Fruit fly (Drosophila melanogaster): ENCODE data around the gene IntS10.

The IntS10 gene

dm6 chr3L:3806330-3806729 lies at the start of gene IntS10, which contains the start of the genes CG32264 and ntc:
Gene IntS10, plus strand, starts transcription at chr3L:3806710.
Gene CG32264, minus strand, starts transcription at chr3L:3806459.
Gene ntc, minus strand, starts transcription at chr3L:3806459.
- TF ChIP-seq Sox14 (GFP tag; optimal IDR thresholded peaks at IDR 0.05) (peak; percentile 82), cyc (GFP tag; optimal IDR thresholded peaks at IDR 0.05) (peak; percentile 46), CG6808 (GFP tag; optimal IDR thresholded peaks at IDR 0.05) (no peak), Ets96B (tag; optimal IDR thresholded peaks at IDR 0.05) (peak; percentile 42), CG31627 (GFP tag; optimal IDR thresholded peaks at IDR 0.05) (peak; percentile 72), CG15336 (GFP tag; IDR thresholded peaks at IDR 0.05) (no peak), pdm3 (GFP tag; optimal IDR thresholded peaks at IDR 0.05) (no peak), fd59A (GFP tag; optimal IDR thresholded peaks at IDR 0.05) (no peak), CG32006 (GFP tag; optimal IDR thresholded peaks at IDR 0.05) (no peak), Eip75B (GFP tag; optimal IDR thresholded peaks at IDR 0.05) (no peak), CG9139 (GFP tag; optimal IDR thresholded peaks at IDR 0.05) (no peak), CG34406 (GFP tag; optimal IDR thresholded peaks at IDR 0.05) (peak; percentile 41), CG6163 (GFP tag; IDR thresholded peaks at IDR 0.05) (no peak), Hr4 (GFP tag; optimal IDR thresholded peaks at IDR 0.05) (peak; percentile 75), CG8119 (GFP tag; IDR thresholded peaks at IDR 0.05) (no peak), CG6276 (GFP tag; optimal IDR thresholded peaks at IDR 0.05) (no peak), acj6 (GFP tag; optimal IDR thresholded peaks at IDR 0.05) (peak; percentile 69), CG3032 (tag; optimal IDR thresholded peaks at IDR 0.05) (peak; percentile 52), CG10631 (GFP tag; optimal IDR thresholded peaks at IDR 0.05) (peak; percentile 73), ss (GFP tag; optimal IDR thresholded peaks at IDR 0.05) (no peak), Hr39 (GFP tag; optimal IDR thresholded peaks at IDR 0.05) (peak; percentile 72), CG4318 (GFP tag; optimal IDR thresholded peaks at IDR 0.05) (no peak), dac (GFP tag; optimal IDR thresholded peaks at IDR 0.05) (peak; percentile 9), CG6854 (GFP tag; optimal IDR thresholded peaks at IDR 0.05) (no peak), CG8632 (GFP tag; optimal IDR thresholded peaks at IDR 0.05) (no peak), topi (GFP tag; optimal IDR thresholded peaks at IDR 0.05) (peak; percentile 60), achi (GFP tag; optimal IDR thresholded peaks at IDR 0.05) (no peak), lz (GFP tag; optimal IDR thresholded peaks at IDR 0.05) (peak; percentile 71), net (GFP tag; optimal IDR thresholded peaks at IDR 0.05) (no peak), Gug (GFP tag; IDR thresholded peaks at IDR 0.05) (no peak), fkh (GFP tag; optimal IDR thresholded peaks at IDR 0.05) (peak; percentile 89), esn (GFP tag; optimal IDR thresholded peaks at IDR 0.05) (peak; percentile 72), CG10669 (GFP tag; optimal IDR thresholded peaks at IDR 0.05) (no peak), Smox (GFP tag; optimal IDR thresholded peaks at IDR 0.05) (no peak), CG11902 (GFP tag; optimal IDR thresholded peaks at IDR 0.05) (peak; percentile 18), CG3919 (GFP tag; optimal IDR thresholded peaks at IDR 0.05) (no peak), Blimp-1 (GFP tag; optimal IDR thresholded peaks at IDR 0.05) (no peak), CG1621 (tag; optimal IDR thresholded peaks at IDR 0.05) (no peak), CG11294 (GFP tag; IDR thresholded peaks at IDR 0.05) (no peak; the same call in 1 of the 2 replicates), Met (GFP tag; optimal IDR thresholded peaks at IDR 0.05) (no peak), svp (GFP tag) (no peak), CG6792 (GFP tag; optimal IDR thresholded peaks at IDR 0.05) (peak; percentile 43), Eip78C (GFP tag) (peak; percentile 89), salr (GFP tag; optimal IDR thresholded peaks at IDR 0.05) (no peak), Sox102F (GFP tag; optimal IDR thresholded peaks at IDR 0.05) (no peak), spab (GFP tag; optimal IDR thresholded peaks at IDR 0.05) (no peak), CG7368 (GFP tag; optimal IDR thresholded peaks at IDR 0.05) (peak; percentile 16), Ets21C (GFP tag; optimal IDR thresholded peaks at IDR 0.05) (no peak), eg (GFP tag; IDR thresholded peaks at IDR 0.05) (no peak), CG8319 (GFP tag; optimal IDR thresholded peaks at IDR 0.05) (peak; percentile 49), Sox15 (GFP tag; optimal IDR thresholded peaks at IDR 0.05) (peak; percentile 35), Lpt (GFP tag; optimal IDR thresholded peaks at IDR 0.05) (peak; percentile 30)

Measured in whole organism, prepupa.